Worm (Caenorhabditis elegans) whole organism, L1 larva: ENCODE data around the gene F09C6.10.
"Not testable (repeated sequence)": the region's sequence is repeated elsewhere in the genome, so short reads cannot be mapped to it uniquely, and the experiment has no call there.

Source experiments
- C04F5.9 ChIP-seq: sonication (generic microtip); optimal IDR thresholded peaks from 2 replicates; lab custom pipeline; 2016; ENCODE audit warnings: missing genetic modification characterization, missing compliant biosample characterization
- C16A3.4 ChIP-seq: fragments of 150-350 bp; optimal IDR thresholded peaks from 2 replicates; lab custom pipeline; 2014; ENCODE audit warnings: missing biosample characterization, missing genetic modification characterization
- Y116A8C.19 ChIP-seq: sonication (generic microtip); optimal IDR thresholded peaks from 2 replicates; lab custom pipeline; 2016; ENCODE audit warnings: missing compliant biosample characterization, missing genetic modification characterization, borderline replicate concordance
- aha-1 ChIP-seq: fragments of 150-350 bp; optimal IDR thresholded peaks from 2 replicates; lab custom pipeline; 2014; ENCODE audit warnings: missing biosample characterization, missing genetic modification characterization
- aly-2 ChIP-seq: fragments of 150-350 bp; optimal IDR thresholded peaks from 2 replicates; lab custom pipeline; 2014; ENCODE audit warnings: missing biosample characterization, missing genetic modification characterization
- dpl-1 ChIP-seq, 3 experiments: fragments of 150-350 bp in 2 of 3; sonication (generic microtip) in 1 of 3; optimal IDR thresholded peaks; 2 replicates each; lab custom pipeline; 2014 to 2017; ENCODE audit warnings: missing biosample characterization in 3 of 3, missing genetic modification characterization in 3 of 3, missing genetic modification reagents in 3 of 3
- efl-1 ChIP-seq, 4 experiments: fragments of 150-350 bp; optimal IDR thresholded peaks in 3 of 4; peaks in 1 of 4; 1 replicate in 1 of 4; 2 replicates in 3 of 4; lab custom pipeline; 2014; ENCODE audit warnings: missing biosample characterization in 2 of 4, missing genetic modification characterization in 2 of 4, missing genetic modification reagents in 2 of 4
- egl-27 ChIP-seq, 2 experiments: fragments of 150-350 bp in 1 of 2; sonication (generic microtip); optimal IDR thresholded peaks; 3 replicates each; lab custom pipeline; 2017 to 2018; ENCODE audit warnings: missing biosample characterization in 2 of 2, missing genetic modification characterization in 2 of 2, missing genetic modification reagents in 2 of 2
- elt-2 ChIP-seq: sonication (generic microtip); optimal IDR thresholded peaks from 2 replicates; lab custom pipeline; 2016; ENCODE audit warnings: missing genetic modification characterization, mild to moderate bottlenecking, inconsistent platforms, missing compliant biosample characterization, missing genetic modification reagents
- fkh-4 ChIP-seq: sonication (generic microtip); optimal IDR thresholded peaks from 2 replicates; lab custom pipeline; 2016; ENCODE audit warnings: missing compliant biosample characterization, missing genetic modification characterization, borderline replicate concordance
- fkh-8 ChIP-seq: sonication (generic microtip); optimal IDR thresholded peaks from 2 replicates; lab custom pipeline; 2016; ENCODE audit warnings: mild to moderate bottlenecking, missing genetic modification characterization, missing compliant biosample characterization
- hlh-17 ChIP-seq: fragments of 200-800 bp; sonication (Bioruptor generic); optimal IDR thresholded peaks from 2 replicates; lab custom pipeline; 2018; ENCODE audit warnings: missing genetic modification characterization, mild to moderate bottlenecking, missing compliant biosample characterization, moderate library complexity, borderline replicate concordance
- hlh-4 ChIP-seq: sonication (generic microtip); optimal IDR thresholded peaks from 2 replicates; lab custom pipeline; 2016; ENCODE audit warnings: mild to moderate bottlenecking, missing genetic modification characterization, missing compliant biosample characterization
- hpl-2 ChIP-seq: fragments of 150-350 bp; optimal IDR thresholded peaks from 2 replicates; lab custom pipeline; 2014; ENCODE audit warnings: missing biosample characterization, missing genetic modification reagents, missing genetic modification characterization
- isw-1 ChIP-seq: fragments of 200-800 bp; sonication (Bioruptor generic); IDR thresholded peaks from 2 replicates; pipeline ENCODE4 v1.3.6; 2022; ENCODE audit warnings: missing genetic modification characterization, missing compliant biosample characterization
- lin-14 ChIP-seq: fragments of 200-800 bp; sonication (Bioruptor generic); optimal IDR thresholded peaks from 2 replicates; lab custom pipeline; 2018; ENCODE audit warnings: mild to moderate bottlenecking, missing genetic modification characterization, moderate library complexity, missing compliant biosample characterization
- lin-15B ChIP-seq: fragments of 150-350 bp; sonication (generic microtip); optimal IDR thresholded peaks from 3 replicates; lab custom pipeline; 2014; ENCODE audit warnings: missing biosample characterization, missing genetic modification characterization
- lin-39 ChIP-seq: fragments of 150-350 bp; optimal IDR thresholded peaks from 2 replicates; lab custom pipeline; 2014; ENCODE audit warnings: missing biosample characterization, missing genetic modification reagents, missing genetic modification characterization
- lsy-2 ChIP-seq, 2 experiments: fragments of 150-350 bp; optimal IDR thresholded peaks; 2 replicates each; lab custom pipeline; 2014; ENCODE audit warnings: missing biosample characterization in 2 of 2, missing genetic modification characterization in 2 of 2
- mdl-1 ChIP-seq, 2 experiments: fragments of 150-350 bp; optimal IDR thresholded peaks; 2 replicates each; lab custom pipeline; 2014 to 2017; ENCODE audit warnings: missing biosample characterization in 2 of 2, missing genetic modification characterization in 2 of 2, inconsistent platforms in 1 of 2
- mef-2 ChIP-seq: fragments of 150-350 bp; optimal IDR thresholded peaks from 2 replicates; lab custom pipeline; 2014; ENCODE audit warnings: missing biosample characterization, missing genetic modification characterization
- nhr-19 ChIP-seq: fragments of 200-800 bp; sonication (Bioruptor generic); conservative IDR thresholded peaks from 2 replicates; pipeline ENCODE4 v1.3.6; 2022; ENCODE audit warnings: missing genetic modification characterization, missing compliant biosample characterization
- tbx-2 ChIP-seq: sonication (generic microtip); optimal IDR thresholded peaks from 2 replicates; lab custom pipeline; 2016; ENCODE audit warnings: missing genetic modification characterization, missing compliant biosample characterization
- unc-62 ChIP-seq: fragments of 150-350 bp; optimal IDR thresholded peaks from 2 replicates; lab custom pipeline; 2014; ENCODE audit warnings: missing biosample characterization, missing genetic modification reagents, missing genetic modification characterization
- unc-86 ChIP-seq: sonication (generic microtip); optimal IDR thresholded peaks from 2 replicates; lab custom pipeline; 2016; ENCODE audit warnings: missing genetic modification characterization, missing compliant biosample characterization
- unc-98 ChIP-seq: fragments of 200-800 bp; sonication (Bioruptor generic); IDR thresholded peaks from 2 replicates; pipeline ENCODE4 v1.3.6; 2022; ENCODE audit warnings: missing genetic modification characterization, missing compliant biosample characterization
- zag-1 ChIP-seq: fragments of 150-350 bp; optimal IDR thresholded peaks from 2 replicates; lab custom pipeline; 2014; ENCODE audit warnings: missing biosample characterization, missing genetic modification characterization
- zip-4 ChIP-seq: fragments of 200-800 bp; sonication (Bioruptor generic); optimal IDR thresholded peaks from 2 replicates; lab custom pipeline; 2018; ENCODE audit warnings: mild to moderate bottlenecking, missing genetic modification characterization, moderate library complexity, missing compliant biosample characterization

Gene F09C6.10

DNA sequence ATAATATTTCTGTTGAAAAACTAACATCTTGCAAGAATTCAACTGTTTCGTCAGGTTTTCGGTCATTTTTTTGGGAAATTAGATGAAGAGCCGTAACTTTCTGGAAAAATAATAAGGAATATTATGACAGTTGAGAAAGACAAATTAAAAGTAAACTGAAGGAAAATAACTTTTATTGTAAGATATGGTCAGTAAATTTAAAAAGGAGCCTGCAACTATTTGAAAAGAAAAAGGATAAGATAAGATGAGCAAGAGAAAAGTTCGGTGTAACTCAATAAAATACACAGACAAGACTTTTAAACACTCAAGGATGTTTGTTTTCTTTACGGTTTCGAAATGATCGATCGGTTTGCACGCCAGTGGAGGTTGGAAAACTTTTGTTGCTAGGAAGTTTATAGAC is 33.6 kb upstream of the F09C6.10 start, which contains the start of gene fbxa-111:
TSS of gene fbxa-111 (minus strand) at position 101 of the 400 bp plus-strand sequence.
- TF ChIP-seq zip-4 (GFP tag; lab: Kevin White, UChicago); aly-2 (tag; lab: Kevin White, UChicago); fkh-8: not testable (repeated sequence)

DNA sequence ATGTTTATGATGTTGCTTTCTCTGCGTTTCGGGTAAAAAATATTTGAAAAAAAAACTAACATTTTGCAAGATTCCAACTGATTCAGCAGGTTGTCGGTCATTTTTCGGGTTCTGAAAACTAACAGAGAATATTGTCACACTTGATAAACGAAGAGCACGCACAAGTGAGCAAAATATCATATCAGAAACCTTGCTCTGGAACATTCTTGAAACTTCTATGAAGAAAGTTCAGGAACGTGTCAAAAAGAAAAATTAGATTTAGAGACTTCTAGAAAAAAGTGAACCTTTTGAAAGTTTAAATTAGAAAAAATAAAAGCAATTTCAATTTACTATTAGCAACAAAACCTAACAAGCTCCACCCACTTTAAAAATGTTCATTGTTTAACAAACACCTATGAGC is 32.0 kb upstream of the F09C6.10 start, which contains the start of gene fbxa-112:
TSS of gene fbxa-112 (minus strand) at position 101 of the 400 bp plus-strand sequence.
- TF ChIP-seq egl-27 (tag; optimal IDR thresholded peaks at IDR 0.05; lab: Kevin White, UChicago); unc-62; mef-2 (tag; lab: Kevin White, UChicago): not testable (repeated sequence)
- TF ChIP-seq, all 84 proteins: peak for 0; not testable (repeated sequence) for 84

DNA sequence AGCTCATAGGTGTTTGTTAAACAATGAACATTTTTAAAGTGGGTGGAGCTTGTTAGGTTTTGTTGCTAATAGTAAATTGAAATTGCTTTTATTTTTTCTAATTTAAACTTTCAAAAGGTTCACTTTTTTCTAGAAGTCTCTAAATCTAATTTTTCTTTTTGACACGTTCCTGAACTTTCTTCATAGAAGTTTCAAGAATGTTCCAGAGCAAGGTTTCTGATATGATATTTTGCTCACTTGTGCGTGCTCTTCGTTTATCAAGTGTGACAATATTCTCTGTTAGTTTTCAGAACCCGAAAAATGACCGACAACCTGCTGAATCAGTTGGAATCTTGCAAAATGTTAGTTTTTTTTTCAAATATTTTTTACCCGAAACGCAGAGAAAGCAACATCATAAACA is 22.8 kb upstream of the F09C6.10 start, which contains the start of gene fbxa-148:
TSS of gene fbxa-148 (plus strand) at position 301 of the 400 bp plus-strand sequence.
- not testable (repeated sequence) for TF ChIP-seq fkh-4; aha-1 (tag; lab: Kevin White, UChicago); dpl-1 (GFP tag; optimal IDR thresholded peaks at IDR 0.05; lab: Kevin White, UChicago)

DNA sequence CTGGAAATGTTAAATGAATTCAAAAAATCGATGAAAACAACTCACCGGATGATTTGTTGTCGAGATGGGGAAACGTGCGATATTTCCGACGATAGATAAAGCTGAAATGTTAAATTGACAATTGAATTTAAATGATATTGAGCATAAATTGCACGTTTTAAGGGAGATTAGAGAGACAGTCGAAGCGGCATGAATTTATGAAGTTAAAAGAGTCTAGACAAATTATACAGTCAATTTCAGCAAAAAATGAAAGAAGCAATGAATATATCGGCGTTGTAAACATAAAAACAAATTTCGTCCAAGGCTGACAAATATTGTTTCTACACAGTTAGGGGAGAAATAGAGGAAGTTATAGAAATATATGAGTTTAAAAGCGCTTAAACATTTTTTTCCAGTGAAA is 11.4 kb upstream of the F09C6.10 start, which contains the start of gene Y102A5C.36:
TSS of gene Y102A5C.36 (minus strand) at position 101 of the 400 bp plus-strand sequence.
- TF ChIP-seq tbx-2 (tag; lab: Kevin White, UChicago) (no peak), dpl-1 (GFP tag; optimal IDR thresholded peaks at IDR 0.05; lab: Kevin White, UChicago) (no peak), lin-15B (tag; lab: Kevin White, UChicago) (no peak), lin-14 (GFP tag; lab: Kevin White, UChicago) (no peak), unc-98 (GFP tag; lab: Robert Waterston, UW) (no peak), nhr-19 (GFP tag; lab: Robert Waterston, UW) (no peak), mef-2 (tag; lab: Kevin White, UChicago) (no peak), hlh-4 (tag; lab: Kevin White, UChicago) (no peak), zag-1 (tag; lab: Kevin White, UChicago) (no peak), C16A3.4 (tag; lab: Kevin White, UChicago) (no peak), Y116A8C.19 (tag; lab: Kevin White, UChicago) (no peak), isw-1 (no peak), lsy-2 (tag; optimal IDR thresholded peaks at IDR 0.05; lab: Kevin White, UChicago) (no peak), C04F5.9 (tag; lab: Kevin White, UChicago) (no peak), hpl-2 (GFP tag; lab: Kevin White, UChicago) (no peak), elt-2 (tag; lab: Kevin White, UChicago) (no peak), egl-27 (tag; optimal IDR thresholded peaks at IDR 0.05; lab: Kevin White, UChicago) (no peak), hlh-17 (GFP tag; lab: Kevin White, UChicago) (no peak), lin-39 (no peak), unc-86 (tag; lab: Kevin White, UChicago) (no peak)

DNA sequence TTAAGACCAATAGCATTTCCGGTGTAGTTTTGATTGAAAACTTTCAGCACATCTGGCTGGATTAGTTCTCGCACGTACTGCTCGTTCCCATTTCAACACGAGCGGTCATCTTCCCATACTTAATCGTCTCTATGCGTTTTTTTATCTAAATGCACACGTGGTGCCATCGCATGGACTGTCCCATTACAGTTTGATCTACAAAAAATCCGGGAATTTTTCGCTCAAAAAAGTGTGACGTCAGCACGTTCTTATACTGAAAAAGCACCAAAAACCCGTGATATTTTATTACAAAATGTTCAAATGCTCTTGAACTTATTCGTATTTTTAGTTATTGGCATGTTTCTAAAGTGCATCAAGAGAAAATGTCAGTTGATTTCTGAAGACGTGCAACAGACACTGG is 6.0 kb upstream of the F09C6.10 start, which contains the start of gene Y102A5C.4:
TSS of gene Y102A5C.4 (plus strand) at position 301 of the 400 bp plus-strand sequence.
- no peak for TF ChIP-seq hlh-17 (GFP tag; lab: Kevin White, UChicago)
- TF ChIP-seq mdl-1 (tag; optimal IDR thresholded peaks at IDR 0.05; lab: Kevin White, UChicago): no peak

DNA sequence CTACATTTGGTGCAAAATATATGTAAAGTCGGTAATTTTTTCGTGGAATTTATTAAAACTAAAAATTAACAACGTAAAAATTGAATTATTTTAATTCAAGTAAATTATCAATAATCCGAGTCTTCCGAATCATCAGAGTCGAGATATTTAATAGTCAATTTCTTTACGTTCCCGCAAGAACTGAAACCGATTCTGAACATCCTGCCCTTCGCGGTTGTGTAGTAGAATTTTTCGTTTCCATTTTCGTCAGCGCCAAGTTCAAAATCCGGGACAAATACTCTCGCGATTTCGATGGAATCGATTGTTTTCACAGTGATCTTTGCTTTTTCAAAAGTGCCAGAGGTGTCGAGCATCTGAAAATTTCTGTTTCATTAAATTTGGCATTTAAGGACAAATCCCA is 3.7 kb upstream of the F09C6.10 start:
- no peak for TF ChIP-seq hpl-2 (GFP tag; lab: Kevin White, UChicago)
- no peak for TF ChIP-seq efl-1 (optimal IDR thresholded peaks at IDR 0.05; lab: Kevin White, UChicago)
- peak in 1 of 2 experiments; percentile 44 for TF ChIP-seq efl-1 (GFP tag; optimal IDR thresholded peaks at IDR 0.05 in 1 of 2; lab: Kevin White, UChicago)
- TF ChIP-seq, all 84 proteins: peak for 1
